Fruit fly (Drosophila melanogaster) S2 (cell line): ENCODE data around the gene CG31661.

ENCODE experiments used
- CG8478 ChIP-seq: fragments of >200 bp; optimal IDR thresholded peaks from 2 replicates; lab custom pipeline; 2018
- CTCF ChIP-seq, 2 experiments: fragments of >200 bp; optimal IDR thresholded peaks; 2 replicates each; lab custom pipeline; 2018

- peak; percentile 84 to 97 for TF ChIP-seq CTCF (optimal IDR thresholded peaks at IDR 0.05; lab: Kevin White, UChicago)
- TF ChIP-seq CG8478 (lab: Kevin White, UChicago) = no peak
These were observed 5.2 kb upstream of the CG31661 start, which contains the start of gene CG31928 for dm6 chr2L:1491791-1492345.
